Worm (Caenorhabditis elegans) whole organism, late embryonic: ENCODE measurements around the gene srz-10.
"Not testable (repeated sequence)": the region's sequence is repeated elsewhere in the genome, so short reads cannot be mapped to it uniquely, and the experiment has no call there.

Experiments
- K02D7.2 ChIP-seq: sonication (generic microtip); optimal IDR thresholded peaks from 2 replicates; lab custom pipeline; 2017; ENCODE audit warnings: mild to moderate bottlenecking, missing genetic modification characterization, missing compliant biosample characterization
- ama-1 ChIP-seq: fragments of 150-350 bp; optimal IDR thresholded peaks from 2 replicates; lab custom pipeline; 2014
- ceh-19 ChIP-seq: fragments of 200-800 bp; sonication (Bioruptor generic); optimal IDR thresholded peaks from 2 replicates; lab custom pipeline; 2018; ENCODE audit warnings: mild to moderate bottlenecking, missing genetic modification characterization, missing compliant biosample characterization
- ceh-2 ChIP-seq: sonication (generic microtip); optimal IDR thresholded peaks from 2 replicates; lab custom pipeline; 2016; ENCODE audit warnings: missing genotype, missing genetic modification characterization, missing compliant biosample characterization
- ceh-24 ChIP-seq: sonication (generic microtip); optimal IDR thresholded peaks from 2 replicates; lab custom pipeline; 2016; ENCODE audit warnings: mild to moderate bottlenecking, missing genetic modification characterization, missing compliant biosample characterization
- ceh-30 ChIP-seq: fragments of 150-350 bp; optimal IDR thresholded peaks from 2 replicates; lab custom pipeline; 2014; ENCODE audit warnings: missing biosample characterization, missing genetic modification characterization
- ceh-34 ChIP-seq: sonication (generic microtip); optimal IDR thresholded peaks from 2 replicates; lab custom pipeline; 2016; ENCODE audit warnings: mild to moderate bottlenecking, missing genetic modification characterization, missing compliant biosample characterization
- ceh-45 ChIP-seq: fragments of 200-800 bp; sonication (Bioruptor generic); IDR thresholded peaks from 2 replicates; pipeline ENCODE4 v1.3.6; 2022; ENCODE audit warnings: missing genetic modification reagents, missing genetic modification characterization, missing compliant biosample characterization
- ceh-6 ChIP-seq: fragments of 200-800 bp; sonication (Bioruptor generic); optimal IDR thresholded peaks from 2 replicates; lab custom pipeline; 2018; ENCODE audit warnings: mild to moderate bottlenecking, missing genetic modification characterization, missing compliant biosample characterization
- ceh-9 ChIP-seq: sonication (generic microtip); optimal IDR thresholded peaks from 2 replicates; lab custom pipeline; 2016; ENCODE audit warnings: mild to moderate bottlenecking, missing genetic modification characterization, inconsistent platforms, missing compliant biosample characterization
- che-1 ChIP-seq: sonication (generic microtip); optimal IDR thresholded peaks from 2 replicates; lab custom pipeline; 2016; ENCODE audit warnings: mild to moderate bottlenecking, missing genetic modification characterization, missing compliant biosample characterization
- elt-2 ChIP-seq: sonication (generic microtip); optimal IDR thresholded peaks from 2 replicates; lab custom pipeline; 2016; ENCODE audit warnings: missing genetic modification reagents, missing genetic modification characterization, missing compliant biosample characterization
- eyg-1 ChIP-seq: sonication (generic microtip); optimal IDR thresholded peaks from 2 replicates; lab custom pipeline; 2016; ENCODE audit warnings: missing genotype, missing genetic modification characterization, missing compliant biosample characterization
- hlh-13 ChIP-seq: fragments of 200-800 bp; sonication (Bioruptor generic); optimal IDR thresholded peaks from 2 replicates; lab custom pipeline; 2018; ENCODE audit warnings: mild to moderate bottlenecking, missing genetic modification characterization, missing compliant biosample characterization
- hlh-15 ChIP-seq: sonication (generic microtip); optimal IDR thresholded peaks from 2 replicates; lab custom pipeline; 2016; ENCODE audit warnings: missing genetic modification characterization, missing compliant biosample characterization
- hlh-30 ChIP-seq: sonication (generic microtip); optimal IDR thresholded peaks from 2 replicates; lab custom pipeline; 2017; ENCODE audit warnings: antibody characterized with exemption, missing genetic modification characterization, missing compliant biosample characterization; ENCODE audit not compliant: insufficient read depth
- hlh-8 ChIP-seq: sonication (generic microtip); optimal IDR thresholded peaks from 2 replicates; lab custom pipeline; 2016; ENCODE audit warnings: missing genotype, missing genetic modification characterization, missing compliant biosample characterization
- nhr-232 ChIP-seq: sonication (generic microtip); optimal IDR thresholded peaks from 2 replicates; lab custom pipeline; 2016; ENCODE audit warnings: missing genetic modification characterization, missing compliant biosample characterization
- odd-2 ChIP-seq: sonication (generic microtip); optimal IDR thresholded peaks from 2 replicates; lab custom pipeline; 2017; ENCODE audit warnings: antibody characterized with exemption, mild to moderate bottlenecking, missing genetic modification characterization, missing compliant biosample characterization
- pat-9 ChIP-seq: fragments of 200-800 bp; sonication (Bioruptor generic); optimal IDR thresholded peaks from 2 replicates; lab custom pipeline; 2018; ENCODE audit warnings: mild to moderate bottlenecking, missing genetic modification characterization, moderate library complexity, missing compliant biosample characterization
- pha-4 ChIP-seq: fragments of 150-350 bp; optimal IDR thresholded peaks from 2 replicates; lab custom pipeline; 2018; ENCODE audit warnings: missing biosample characterization, missing genetic modification reagents, missing genetic modification characterization
- pqm-1 ChIP-seq: sonication (generic microtip); optimal IDR thresholded peaks from 2 replicates; lab custom pipeline; 2016; ENCODE audit warnings: missing genetic modification characterization, missing compliant biosample characterization
- ref-2 ChIP-seq: sonication (generic microtip); optimal IDR thresholded peaks from 2 replicates; lab custom pipeline; 2016; ENCODE audit warnings: missing genetic modification characterization, missing compliant biosample characterization
- rnt-1 ChIP-seq: sonication (generic microtip); optimal IDR thresholded peaks from 2 replicates; lab custom pipeline; 2016; ENCODE audit warnings: missing genetic modification characterization, missing compliant biosample characterization
- sox-2 ChIP-seq: fragments of 200-800 bp; sonication (Bioruptor generic); IDR thresholded peaks from 2 replicates; pipeline ENCODE4 v1.3.6; 2022; ENCODE audit warnings: missing genetic modification reagents, missing genetic modification characterization, missing compliant biosample characterization
- sox-4 ChIP-seq: sonication (generic microtip); optimal IDR thresholded peaks from 2 replicates; lab custom pipeline; 2017; ENCODE audit warnings: mild to moderate bottlenecking, missing genetic modification characterization, inconsistent platforms, missing compliant biosample characterization
- syd-9 ChIP-seq: sonication (generic microtip); optimal IDR thresholded peaks from 2 replicates; lab custom pipeline; 2016; ENCODE audit warnings: mild to moderate bottlenecking, missing genetic modification characterization, moderate library complexity, missing compliant biosample characterization
- ttx-3 ChIP-seq: sonication (generic microtip); optimal IDR thresholded peaks from 2 replicates; lab custom pipeline; 2016; ENCODE audit warnings: missing genetic modification reagents, missing genetic modification characterization, missing compliant biosample characterization
- unc-42 ChIP-seq: sonication (generic microtip); optimal IDR thresholded peaks from 2 replicates; lab custom pipeline; 2016; ENCODE audit warnings: missing genotype, missing genetic modification characterization, missing compliant biosample characterization
- ztf-16 ChIP-seq: sonication (generic microtip); optimal IDR thresholded peaks from 2 replicates; lab custom pipeline; 2017; ENCODE audit warnings: missing genetic modification characterization, missing compliant biosample characterization

The srz-10 gene

ce11 chrV:15337405-15337804, 28.5 kb upstream of the srz-10 start, which contains the start of gene wrt-7:
wrt-7 (minus strand) TSS chrV:15337505.
- no peak for TF ChIP-seq hlh-30
- no peak for TF ChIP-seq ztf-16 (tag; lab: Kevin White, UChicago)
- no peak for TF ChIP-seq che-1 (tag; lab: Kevin White, UChicago)
- TF ChIP-seq ama-1 (lab: Kevin White, UChicago): no peak
- no peak for TF ChIP-seq pha-4
- no peak for TF ChIP-seq ceh-9 (tag; lab: Kevin White, UChicago)
- TF ChIP-seq ceh-19 (GFP tag; lab: Kevin White, UChicago): no peak
- TF ChIP-seq ceh-6: no peak

DNA sequence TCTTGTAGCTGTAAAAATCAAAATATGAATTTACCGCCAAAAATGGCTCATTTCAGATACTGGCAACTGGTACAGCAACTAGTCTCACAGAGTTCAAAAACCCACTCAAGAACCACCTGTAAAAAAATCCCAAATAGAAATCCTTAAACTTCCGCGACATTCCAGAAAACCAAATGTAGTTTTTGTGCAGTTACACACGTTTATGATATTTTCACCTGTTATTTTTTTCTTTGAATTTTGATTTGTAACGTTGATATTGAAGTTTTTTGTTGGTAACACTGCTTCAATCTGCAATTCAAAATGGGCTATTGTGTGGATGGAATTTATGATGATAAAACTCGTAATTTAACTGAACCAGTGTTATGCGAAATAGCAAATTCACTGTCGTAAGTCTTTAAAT, 24.0 kb upstream of the srz-10 start, which contains the start of gene srw-113:
TSS of gene srw-113 (plus strand) at position 301 of the 400 bp plus-strand sequence.
- TF ChIP-seq ceh-24 (no peak), eyg-1 (tag; lab: Kevin White, UChicago) (no peak), hlh-30 (no peak), ref-2 (tag; lab: Kevin White, UChicago) (no peak), rnt-1 (tag; lab: Kevin White, UChicago) (no peak), ceh-2 (tag; lab: Kevin White, UChicago) (no peak), syd-9 (no peak), ceh-34 (no peak), odd-2 (no peak)

ce11 chrV:15330314-15330713, 21.4 kb upstream of the srz-10 start, which contains the start of gene srh-295:
srh-295 (plus strand) TSS chrV:15330614.
- TF ChIP-seq ttx-3 (tag; lab: Kevin White, UChicago): no peak
- TF ChIP-seq unc-42 (tag; lab: Kevin White, UChicago): no peak
- TF ChIP-seq hlh-13 (GFP tag; lab: Kevin White, UChicago): no peak
- TF ChIP-seq ztf-16 (tag; lab: Kevin White, UChicago): no peak
- TF ChIP-seq ama-1 (lab: Kevin White, UChicago): no peak
- no peak for TF ChIP-seq pat-9 (tag; lab: Kevin White, UChicago)
- TF ChIP-seq hlh-15 (tag; lab: Kevin White, UChicago): no peak
- TF ChIP-seq ceh-9 (tag; lab: Kevin White, UChicago): no peak
- TF ChIP-seq ceh-30 (tag; lab: Kevin White, UChicago): no peak

- TF ChIP-seq sox-4 (tag; lab: Kevin White, UChicago): no peak
- TF ChIP-seq hlh-8 (tag; lab: Kevin White, UChicago): no peak
- TF ChIP-seq syd-9: no peak
- TF ChIP-seq nhr-232 (tag; lab: Kevin White, UChicago): no peak
- TF ChIP-seq, all 69 proteins: peak for 0
These were observed 19.0 kb upstream of the srz-10 start, which contains the start of gene ZK1037.6 for ce11 chrV:15327745-15328447. ZK1037.6 (minus strand) TSS chrV:15327795.

- TF ChIP-seq sox-2 (GFP tag; lab: Robert Waterston, UW) (no peak), elt-2 (peak; percentile 85)
These were observed 14.5 kb upstream of the srz-10 start for ce11 chrV:15323417-15323816.

- not testable (repeated sequence) for TF ChIP-seq K02D7.2 (tag; lab: Kevin White, UChicago); ceh-45 (GFP tag; lab: Robert Waterston, UW); syd-9
These were observed 13.8 kb upstream of the srz-10 start, which contains the start of gene nhr-247 for ce11 chrV:15322653-15323052. nhr-247 (plus strand) TSS chrV:15322982.

ce11 chrV:15318638-15319037, 9.7 kb upstream of the srz-10 start, which contains the start of gene nhr-291:
nhr-291 (plus strand) TSS chrV:15318961.
- TF ChIP-seq hlh-30 (no peak), pqm-1 (tag; lab: Kevin White, UChicago) (peak; percentile 40), elt-2 (peak; percentile 99)
